Worm (Caenorhabditis elegans) whole organism, L3 larva: ENCODE results near the gene F10B5.2.

Experiments
- R02D3.7 ChIP-seq: fragments of 150-350 bp; optimal IDR thresholded peaks from 2 replicates; lab custom pipeline; 2014; ENCODE audit warnings: missing biosample characterization, missing genetic modification characterization
- ZK546.5 ChIP-seq: sonication (generic microtip); optimal IDR thresholded peaks from 2 replicates; lab custom pipeline; 2017; ENCODE audit warnings: missing biosample characterization, missing genetic modification characterization
- aly-2 ChIP-seq: fragments of 150-350 bp; optimal IDR thresholded peaks from 2 replicates; lab custom pipeline; 2014; ENCODE audit warnings: missing biosample characterization, missing genetic modification characterization
- ama-1 ChIP-seq: fragments of 150-350 bp; optimal IDR thresholded peaks from 2 replicates; lab custom pipeline; 2018
- ceh-16 ChIP-seq: sonication (generic microtip); optimal IDR thresholded peaks from 2 replicates; lab custom pipeline; 2017; ENCODE audit warnings: missing biosample characterization, missing genetic modification characterization
- ceh-28 ChIP-seq: fragments of 150-350 bp; optimal IDR thresholded peaks from 2 replicates; lab custom pipeline; 2014; ENCODE audit warnings: missing biosample characterization, missing genetic modification reagents, missing genetic modification characterization
- ceh-82 ChIP-seq: fragments of 150-350 bp; optimal IDR thresholded peaks from 2 replicates; lab custom pipeline; 2014; ENCODE audit warnings: missing biosample characterization, missing genetic modification characterization
- ceh-9 ChIP-seq: sonication (generic microtip); optimal IDR thresholded peaks from 2 replicates; lab custom pipeline; 2018; ENCODE audit warnings: missing biosample characterization, missing genetic modification characterization
- daf-12 ChIP-seq: fragments of 150-350 bp; optimal IDR thresholded peaks from 2 replicates; lab custom pipeline; 2014; ENCODE audit warnings: missing biosample characterization, missing genetic modification reagents, missing genetic modification characterization
- egl-5 ChIP-seq: fragments of 150-350 bp; optimal IDR thresholded peaks from 2 replicates; lab custom pipeline; 2017; ENCODE audit warnings: missing biosample characterization, missing genetic modification reagents, missing genetic modification characterization, inconsistent platforms
- elt-1 ChIP-seq: fragments of 150-350 bp; optimal IDR thresholded peaks from 2 replicates; lab custom pipeline; 2014; ENCODE audit warnings: missing biosample characterization, missing genetic modification characterization
- elt-2 ChIP-seq: sonication (generic microtip); optimal IDR thresholded peaks from 2 replicates; lab custom pipeline; 2016; ENCODE audit warnings: missing genetic modification reagents, mild to moderate bottlenecking, missing genetic modification characterization, missing compliant biosample characterization
- elt-3 ChIP-seq, 3 experiments: fragments of 150-350 bp in 1 of 3; sonication (generic microtip) in 2 of 3; optimal IDR thresholded peaks; 2 replicates in 2 of 3; 4 replicates in 1 of 3; lab custom pipeline; 2014 to 2017; ENCODE audit warnings: missing biosample characterization in 3 of 3, missing genetic modification characterization in 3 of 3
- eor-1 ChIP-seq, 2 experiments: fragments of 150-350 bp; optimal IDR thresholded peaks; 2 replicates each; lab custom pipeline; 2014 to 2018; ENCODE audit warnings: missing biosample characterization in 2 of 2, missing genetic modification characterization in 2 of 2
- fkh-10 ChIP-seq: sonication (generic microtip); optimal IDR thresholded peaks from 2 replicates; lab custom pipeline; 2017; ENCODE audit warnings: missing biosample characterization, missing genetic modification reagents, missing genetic modification characterization
- fkh-2 ChIP-seq: fragments of 150-350 bp; optimal IDR thresholded peaks from 2 replicates; lab custom pipeline; 2014; ENCODE audit warnings: missing biosample characterization, missing genetic modification reagents, missing genetic modification characterization
- fos-1 ChIP-seq: fragments of 150-350 bp; optimal IDR thresholded peaks from 2 replicates; lab custom pipeline; 2014; ENCODE audit warnings: missing biosample characterization, missing genetic modification characterization
- hmg-11 ChIP-seq: sonication (generic microtip); optimal IDR thresholded peaks from 2 replicates; lab custom pipeline; 2016; ENCODE audit warnings: missing genetic modification characterization, missing compliant biosample characterization
- jun-1 ChIP-seq: fragments of 150-350 bp; optimal IDR thresholded peaks from 2 replicates; lab custom pipeline; 2014; ENCODE audit warnings: missing biosample characterization, missing genetic modification reagents, missing genetic modification characterization
- lin-15B ChIP-seq: fragments of 150-350 bp; optimal IDR thresholded peaks from 2 replicates; lab custom pipeline; 2014; ENCODE audit warnings: missing biosample characterization, missing genetic modification characterization
- lin-39 ChIP-seq: fragments of 150-350 bp; optimal IDR thresholded peaks from 2 replicates; lab custom pipeline; 2018; ENCODE audit warnings: missing biosample characterization, missing genetic modification reagents, missing genetic modification characterization
- lsy-12 ChIP-seq: sonication (generic microtip); optimal IDR thresholded peaks from 2 replicates; lab custom pipeline; 2016; ENCODE audit warnings: mild to moderate bottlenecking, missing genetic modification characterization, missing compliant biosample characterization
- mdl-1 ChIP-seq: fragments of 150-350 bp; optimal IDR thresholded peaks from 2 replicates; lab custom pipeline; 2014; ENCODE audit warnings: missing biosample characterization, missing genetic modification characterization
- mml-1 ChIP-seq: fragments of 150-350 bp; sonication (generic microtip); optimal IDR thresholded peaks from 3 replicates; lab custom pipeline; 2014; ENCODE audit warnings: missing biosample characterization, missing genetic modification characterization
- nfya-1 ChIP-seq: sonication (generic microtip); optimal IDR thresholded peaks from 2 replicates; lab custom pipeline; 2017; ENCODE audit warnings: missing genetic modification characterization, mild to moderate bottlenecking, missing compliant biosample characterization, antibody characterized with exemption, moderate library complexity; ENCODE audit not compliant: insufficient read depth
- nhr-11 ChIP-seq: fragments of 150-350 bp; optimal IDR thresholded peaks from 2 replicates; lab custom pipeline; 2014; ENCODE audit warnings: missing biosample characterization, missing genetic modification characterization
- nhr-23 ChIP-seq: fragments of 150-350 bp; optimal IDR thresholded peaks from 2 replicates; lab custom pipeline; 2014; ENCODE audit warnings: missing biosample characterization, missing genetic modification reagents, missing genetic modification characterization
- nhr-237 ChIP-seq: fragments of 150-350 bp; optimal IDR thresholded peaks from 2 replicates; lab custom pipeline; 2014; ENCODE audit warnings: missing biosample characterization, missing genetic modification characterization
- nhr-25 ChIP-seq: sonication (generic microtip); optimal IDR thresholded peaks from 2 replicates; lab custom pipeline; 2017; ENCODE audit warnings: missing biosample characterization, missing genetic modification characterization
- nhr-28 ChIP-seq: fragments of 150-350 bp; optimal IDR thresholded peaks from 2 replicates; lab custom pipeline; 2014; ENCODE audit warnings: missing biosample characterization, missing genetic modification characterization
- nhr-43 ChIP-seq: sonication (generic microtip); optimal IDR thresholded peaks from 2 replicates; lab custom pipeline; 2016; ENCODE audit warnings: mild to moderate bottlenecking, missing genetic modification characterization, missing compliant biosample characterization; ENCODE audit not compliant: poor library complexity, severe bottlenecking
- nhr-67 ChIP-seq: fragments of 150-350 bp; optimal IDR thresholded peaks from 2 replicates; lab custom pipeline; 2014; ENCODE audit warnings: missing biosample characterization, missing genetic modification characterization
- nhr-76 ChIP-seq: fragments of 150-350 bp; sonication (generic microtip); optimal IDR thresholded peaks from 5 replicates; lab custom pipeline; 2014; ENCODE audit warnings: missing biosample characterization, missing genetic modification characterization
- nhr-77 ChIP-seq: fragments of 150-350 bp; optimal IDR thresholded peaks from 2 replicates; lab custom pipeline; 2014; ENCODE audit warnings: missing biosample characterization, missing genetic modification characterization
- pha-4 ChIP-seq: fragments of 150-350 bp; optimal IDR thresholded peaks from 2 replicates; lab custom pipeline; 2014; ENCODE audit warnings: missing biosample characterization, missing genetic modification reagents, missing genetic modification characterization
- pqm-1 ChIP-seq: fragments of 150-350 bp; optimal IDR thresholded peaks from 2 replicates; lab custom pipeline; 2017; ENCODE audit warnings: missing biosample characterization, missing genetic modification characterization, inconsistent platforms
- skn-1 ChIP-seq: fragments of 150-350 bp; optimal IDR thresholded peaks from 2 replicates; lab custom pipeline; 2014; ENCODE audit warnings: missing biosample characterization, missing genetic modification characterization
- snpc-4 ChIP-seq: fragments of 150-350 bp; optimal IDR thresholded peaks from 2 replicates; lab custom pipeline; 2014; ENCODE audit warnings: missing biosample characterization, missing genetic modification characterization
- tbx-2 ChIP-seq: sonication (generic microtip); optimal IDR thresholded peaks from 2 replicates; lab custom pipeline; 2016; ENCODE audit warnings: mild to moderate bottlenecking, missing genetic modification characterization, missing compliant biosample characterization
- unc-39 ChIP-seq: sonication (generic microtip); optimal IDR thresholded peaks from 4 replicates; lab custom pipeline; 2017; ENCODE audit warnings: missing biosample characterization, missing genetic modification characterization
- unc-62 ChIP-seq: fragments of 150-350 bp; sonication (generic microtip); optimal IDR thresholded peaks from 4 replicates; lab custom pipeline; 2014; ENCODE audit warnings: missing biosample characterization, missing genetic modification reagents, missing genetic modification characterization
- zag-1 ChIP-seq: fragments of 150-350 bp; optimal IDR thresholded peaks from 2 replicates; lab custom pipeline; 2014; ENCODE audit warnings: missing biosample characterization, missing genetic modification characterization
- ztf-4 ChIP-seq: fragments of 150-350 bp; optimal IDR thresholded peaks from 2 replicates; lab custom pipeline; 2014; ENCODE audit warnings: missing biosample characterization, missing genetic modification characterization

The F10B5.2 gene

DNA sequence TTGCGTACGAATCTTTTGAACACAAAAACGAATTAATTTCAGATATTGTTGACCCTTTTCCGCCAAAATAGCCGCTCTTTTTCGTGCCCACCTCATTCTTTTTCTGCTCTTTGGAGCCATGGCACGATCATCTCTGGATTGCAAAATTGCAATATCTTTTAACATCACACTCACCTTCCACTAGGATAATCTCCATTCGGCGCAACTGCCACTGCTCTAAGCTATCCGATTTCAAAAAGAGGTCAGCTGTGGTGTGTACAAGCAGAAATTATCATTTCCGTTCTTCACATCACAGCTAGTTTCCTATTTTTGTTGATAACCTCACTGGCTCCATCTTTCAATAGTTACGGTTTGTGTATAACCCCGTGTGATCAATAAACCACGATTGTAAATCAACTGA lies 17.9 kb upstream of the F10B5.2 start:
- no peak for TF ChIP-seq fkh-2 (tag; lab: Kevin White, UChicago)
- TF ChIP-seq elt-1 = no peak
- no peak for TF ChIP-seq ztf-4 (tag; lab: Kevin White, UChicago)
- TF ChIP-seq aly-2 = no peak
- no peak for TF ChIP-seq nhr-43 (tag; lab: Kevin White, UChicago)
- no peak for TF ChIP-seq jun-1 (tag; lab: Kevin White, UChicago)
- no peak for TF ChIP-seq elt-3 (tag; optimal IDR thresholded peaks at IDR 0.05; lab: Kevin White, UChicago)
- TF ChIP-seq nhr-67 (tag; lab: Kevin White, UChicago) = no peak

DNA sequence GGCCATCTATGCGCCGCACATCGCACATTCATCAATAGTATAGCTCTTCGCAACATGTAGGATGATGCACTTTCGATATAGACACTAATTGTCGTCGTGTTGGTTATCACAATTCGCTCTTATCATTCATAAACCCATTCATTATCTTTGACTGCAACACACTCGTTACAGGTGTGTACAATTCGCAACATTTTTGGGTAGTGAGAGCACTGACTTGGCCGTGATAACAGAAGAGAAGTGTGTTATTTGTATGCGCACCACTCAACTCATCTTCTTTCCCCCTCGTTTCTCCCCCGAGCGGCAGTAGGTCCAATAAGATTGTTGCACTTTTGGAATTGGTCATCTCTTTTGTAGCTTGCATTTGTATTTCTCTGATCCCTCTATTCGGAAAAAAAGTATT lies 17.3 kb upstream of the F10B5.2 start:
- TF ChIP-seq ceh-16 (tag; lab: Kevin White, UChicago) = no peak
- TF ChIP-seq R02D3.7 (tag; lab: Kevin White, UChicago) = no peak
- TF ChIP-seq elt-2 (tag; lab: Kevin White, UChicago) = peak; percentile 93
- no peak for TF ChIP-seq elt-3 (tag; optimal IDR thresholded peaks at IDR 0.05; lab: Kevin White, UChicago)
- TF ChIP-seq ztf-4 (tag; lab: Kevin White, UChicago) = no peak
- TF ChIP-seq fos-1 (tag; lab: Kevin White, UChicago) = no peak
- no peak for TF ChIP-seq eor-1 (tag; optimal IDR thresholded peaks at IDR 0.05; lab: Kevin White, UChicago)
- TF ChIP-seq jun-1 (tag; lab: Kevin White, UChicago) = peak; percentile 65
- no peak for TF ChIP-seq elt-1
- TF ChIP-seq pha-4 (tag; lab: Kevin White, UChicago) = peak; percentile 82
- TF ChIP-seq pqm-1 = peak; percentile 95
- TF ChIP-seq nfya-1 (tag; lab: Kevin White, UChicago) = peak; percentile 4
- no peak for TF ChIP-seq mml-1 (tag; lab: Kevin White, UChicago)
- no peak for TF ChIP-seq ama-1 (lab: Kevin White, UChicago)
- TF ChIP-seq lin-39 = peak; percentile 23
- TF ChIP-seq zag-1 = no peak
- no peak for TF ChIP-seq fkh-10 (GFP tag; lab: Kevin White, UChicago)
- no peak for TF ChIP-seq lin-15B (tag; lab: Kevin White, UChicago)

DNA sequence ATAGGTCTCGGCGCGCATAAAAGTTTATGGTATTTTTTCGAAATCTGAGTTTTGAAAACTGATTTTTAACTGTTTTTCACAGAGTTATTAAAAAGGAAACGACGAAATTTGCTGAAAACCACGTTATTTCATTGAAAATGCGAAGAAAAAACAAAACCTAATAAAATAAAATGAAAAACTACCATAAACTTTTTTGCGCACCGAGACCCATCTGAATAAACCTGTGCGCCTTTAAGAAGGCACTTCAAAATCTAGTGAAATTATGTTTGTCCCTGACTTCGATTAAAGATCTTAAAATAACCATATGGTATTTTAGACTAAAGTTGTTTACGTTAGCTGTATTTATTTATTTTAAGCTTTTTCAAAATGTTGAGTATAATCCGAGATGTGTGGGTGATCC lies 16.8 kb upstream of the F10B5.2 start:
- TF ChIP-seq lin-15B (tag; lab: Kevin White, UChicago) (no peak), ceh-9 (tag; lab: Kevin White, UChicago) (no peak), egl-5 (tag; lab: Kevin White, UChicago) (no peak), nhr-11 (no peak), ceh-16 (tag; lab: Kevin White, UChicago) (no peak), unc-39 (tag; lab: Kevin White, UChicago) (no peak), nhr-237 (no peak), fkh-10 (GFP tag; lab: Kevin White, UChicago) (no peak), hmg-11 (tag; lab: Kevin White, UChicago) (no peak), nhr-77 (no peak), pqm-1 (no peak), nhr-28 (no peak), daf-12 (no peak), ama-1 (lab: Kevin White, UChicago) (no peak), eor-1 (tag; optimal IDR thresholded peaks at IDR 0.05; lab: Kevin White, UChicago) (no peak), fos-1 (tag; lab: Kevin White, UChicago) (no peak)

DNA sequence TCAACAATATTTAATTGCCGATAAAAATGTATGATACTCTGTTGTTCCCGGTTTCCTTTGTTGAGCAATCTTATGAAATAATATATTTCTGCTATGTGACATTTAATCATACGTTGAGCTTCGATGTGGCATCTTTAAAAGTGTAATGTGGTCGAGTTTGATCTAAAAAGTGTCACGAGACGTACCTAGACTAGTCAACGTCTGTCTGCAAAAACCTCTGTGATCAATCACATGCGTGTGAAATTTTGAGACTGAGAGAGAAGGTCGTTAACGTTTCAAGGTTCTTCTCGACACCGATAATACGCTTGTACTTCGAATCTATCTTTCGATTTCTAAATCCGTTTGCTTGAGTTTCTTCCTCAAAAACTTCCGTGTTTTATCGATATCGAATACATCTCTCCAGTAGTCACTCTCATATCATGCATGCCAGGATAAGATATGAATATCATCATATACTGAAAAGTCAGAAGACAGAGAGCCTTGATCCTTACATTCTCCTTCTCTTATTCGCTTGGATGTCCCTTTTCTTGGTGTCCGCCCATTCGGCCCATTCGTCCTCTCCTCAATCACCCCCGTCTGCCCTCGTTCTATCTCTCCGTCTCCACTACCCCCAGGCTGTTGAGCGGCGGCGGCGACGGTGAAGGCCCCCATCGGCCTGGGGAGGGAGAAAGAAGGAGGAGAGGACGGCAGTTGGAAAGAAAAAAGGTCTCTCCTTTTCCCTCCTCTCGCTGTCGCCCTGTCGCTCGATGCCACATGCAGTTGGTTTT lies 16.1 kb upstream of the F10B5.2 start:
- TF ChIP-seq lin-15B (tag; lab: Kevin White, UChicago) = no peak
- no peak for TF ChIP-seq ceh-82
- TF ChIP-seq skn-1 (tag; lab: Kevin White, UChicago) = peak; percentile 27
- TF ChIP-seq unc-62 (GFP tag; lab: Kevin White, UChicago) = peak; percentile 42
- TF ChIP-seq nhr-28 = no peak
- no peak for TF ChIP-seq fkh-2 (tag; lab: Kevin White, UChicago)
- no peak for TF ChIP-seq egl-5 (tag; lab: Kevin White, UChicago)
- TF ChIP-seq nhr-23 (tag; lab: Kevin White, UChicago) = peak; percentile 49
- no peak for TF ChIP-seq ceh-16 (tag; lab: Kevin White, UChicago)
- TF ChIP-seq daf-12 = no peak
- peak in 1 of 3 experiments; percentile 52 for TF ChIP-seq elt-3 (tag; optimal IDR thresholded peaks at IDR 0.05; lab: Kevin White, UChicago)
- TF ChIP-seq ama-1 (lab: Kevin White, UChicago) = peak; percentile 40
- TF ChIP-seq zag-1 = no peak
- no peak for TF ChIP-seq nhr-76 (tag; lab: Kevin White, UChicago)
- TF ChIP-seq mdl-1 (tag; lab: Kevin White, UChicago) = no peak
- no peak for TF ChIP-seq snpc-4 (tag; lab: Kevin White, UChicago)
- TF ChIP-seq pha-4 (tag; lab: Kevin White, UChicago) = peak; percentile 69
- no peak for TF ChIP-seq ceh-9 (tag; lab: Kevin White, UChicago)
- TF ChIP-seq elt-1 = peak; percentile 55
- TF ChIP-seq aly-2 = no peak
- no peak for TF ChIP-seq nhr-67 (tag; lab: Kevin White, UChicago)
- TF ChIP-seq lin-39 = peak; percentile 79
- peak; percentile 0 for TF ChIP-seq tbx-2 (tag; lab: Kevin White, UChicago)
- peak; percentile 44 for TF ChIP-seq ceh-28
- peak; percentile 94 for TF ChIP-seq nhr-25 (tag; lab: Kevin White, UChicago)
- TF ChIP-seq hmg-11 (tag; lab: Kevin White, UChicago) = peak; percentile 71
- TF ChIP-seq nhr-43 (tag; lab: Kevin White, UChicago) = peak; percentile 58
- TF ChIP-seq nfya-1 (tag; lab: Kevin White, UChicago) = peak; percentile 85
- no peak for TF ChIP-seq ZK546.5 (tag; lab: Kevin White, UChicago)
- no peak for TF ChIP-seq R02D3.7 (tag; lab: Kevin White, UChicago)
- TF ChIP-seq lsy-12 = no peak
